Fruit fly (Drosophila melanogaster) whole organism, adult: ENCODE results near the gene CG45545.

ENCODE experiments used
- CG11617 ChIP-seq: fragments of 200-800 bp; sonication (Bioruptor generic); optimal IDR thresholded peaks from 2 replicates; lab custom pipeline; 2017; ENCODE audit warnings: mild to moderate bottlenecking, missing biosample characterization, missing genetic modification reagents, missing genetic modification characterization
- CG12768 ChIP-seq: fragments of 200-800 bp; sonication (Bioruptor generic); optimal IDR thresholded peaks from 2 replicates; lab custom pipeline; 2017; ENCODE audit warnings: missing biosample characterization, missing genetic modification characterization, mild to moderate bottlenecking, moderate library complexity, missing genetic modification reagents
- CG14711 ChIP-seq: fragments of 200-800 bp; sonication (Bioruptor generic); optimal IDR thresholded peaks from 2 replicates; lab custom pipeline; 2018; ENCODE audit warnings: missing biosample characterization, mild to moderate bottlenecking, missing genetic modification characterization, moderate library complexity
- CG1620 ChIP-seq: fragments of 200-800 bp; sonication (Bioruptor generic); optimal IDR thresholded peaks from 2 replicates; lab custom pipeline; 2016; ENCODE audit warnings: missing biosample characterization, missing genetic modification characterization
- CG33017 ChIP-seq: fragments of 200-800 bp; sonication (Bioruptor generic); optimal IDR thresholded peaks from 2 replicates; lab custom pipeline; 2018; ENCODE audit warnings: missing biosample characterization, mild to moderate bottlenecking, missing genetic modification characterization, moderate library complexity
- CG5204 ChIP-seq: fragments of 200-800 bp; sonication (Bioruptor generic); optimal IDR thresholded peaks from 2 replicates; lab custom pipeline; 2016; ENCODE audit warnings: missing biosample characterization, missing genetic modification characterization
- CG7045 ChIP-seq: fragments of 200-800 bp; sonication (Bioruptor generic); optimal IDR thresholded peaks from 2 replicates; lab custom pipeline; 2017; ENCODE audit warnings: missing biosample characterization, mild to moderate bottlenecking, missing genetic modification characterization
- CG7101 ChIP-seq: fragments of 200-800 bp; sonication (Bioruptor generic); optimal IDR thresholded peaks from 2 replicates; lab custom pipeline; 2018; ENCODE audit warnings: missing biosample characterization, mild to moderate bottlenecking, missing genetic modification characterization, moderate library complexity
- Clk ChIP-seq: fragments of 200-800 bp; sonication (Bioruptor generic); optimal IDR thresholded peaks from 2 replicates; lab custom pipeline; 2017; ENCODE audit warnings: missing biosample characterization, missing genetic modification characterization
- Crg-1 ChIP-seq: fragments of 200-800 bp; sonication (Bioruptor generic); optimal IDR thresholded peaks from 2 replicates; lab custom pipeline; 2016; ENCODE audit warnings: missing biosample characterization, missing genetic modification characterization
- Hr96 ChIP-seq: fragments of 200-800 bp; sonication (Bioruptor generic); optimal IDR thresholded peaks from 2 replicates; lab custom pipeline; 2016; ENCODE audit warnings: missing biosample characterization, missing genetic modification characterization
- Mnt ChIP-seq: fragments of 200-800 bp; sonication (Bioruptor generic); optimal IDR thresholded peaks from 2 replicates; lab custom pipeline; 2016; ENCODE audit warnings: missing biosample characterization, mild to moderate bottlenecking, missing genetic modification characterization
- bab1 ChIP-seq: fragments of 200-800 bp; sonication (Bioruptor generic); optimal IDR thresholded peaks from 3 replicates; lab custom pipeline; 2019; ENCODE audit warnings: missing biosample characterization, mild to moderate bottlenecking, missing genetic modification characterization, moderate library complexity
- cic ChIP-seq: fragments of 200-800 bp; sonication (Bioruptor generic); optimal IDR thresholded peaks from 2 replicates; lab custom pipeline; 2017; ENCODE audit warnings: missing biosample characterization, mild to moderate bottlenecking, missing genetic modification characterization, moderate library complexity
- cnc ChIP-seq, 2 experiments: fragments of >200 bp; optimal IDR thresholded peaks; 2 replicates each; lab custom pipeline; 2017
- kay ChIP-seq: fragments of 200-800 bp; sonication (Bioruptor generic); peaks from one replicate; lab custom pipeline; 2016; ENCODE audit warnings: missing biosample characterization, missing genetic modification characterization, borderline replicate concordance
- ovo ChIP-seq: fragments of 200-800 bp; sonication (Bioruptor generic); optimal IDR thresholded peaks from 2 replicates; lab custom pipeline; 2016; ENCODE audit warnings: missing biosample characterization, missing genetic modification characterization
- pad ChIP-seq: fragments of 200-800 bp; sonication (Bioruptor generic); optimal IDR thresholded peaks from 3 replicates; lab custom pipeline; 2017; ENCODE audit warnings: missing biosample characterization, missing genetic modification characterization, mild to moderate bottlenecking, moderate library complexity, missing genetic modification reagents
- tj ChIP-seq: fragments of 200-800 bp; sonication (Bioruptor generic); optimal IDR thresholded peaks from 3 replicates; lab custom pipeline; 2017; ENCODE audit warnings: missing biosample characterization, mild to moderate bottlenecking, missing genetic modification characterization, moderate library complexity
- toe ChIP-seq: fragments of 200-800 bp; sonication (Bioruptor generic); optimal IDR thresholded peaks from 2 replicates; lab custom pipeline; 2016; ENCODE audit warnings: missing biosample characterization, missing genetic modification characterization

The CG45545 gene

DNA sequence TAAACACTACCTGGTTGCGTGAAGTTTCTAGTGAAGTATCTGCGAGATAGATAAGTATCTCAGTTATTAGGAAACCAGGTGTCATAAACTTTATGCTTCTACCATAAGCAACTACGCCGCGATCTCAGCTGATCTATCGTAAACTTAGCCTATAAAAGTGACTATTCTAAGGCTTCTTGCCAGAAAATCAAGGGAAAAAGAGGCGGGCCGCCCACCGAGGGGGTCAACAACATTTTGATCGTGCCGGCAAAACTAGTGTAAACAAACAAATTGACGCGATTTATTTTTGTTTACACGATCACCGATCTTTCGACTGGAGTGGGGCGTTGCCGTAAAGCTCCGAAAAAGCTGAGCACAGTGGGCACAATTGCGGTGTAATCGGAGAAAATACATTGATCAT, 27.6 kb upstream of the CG45545 start:
- TF ChIP-seq CG33017 (tag; lab: Kevin White, UChicago) (peak; percentile 11), ovo (GFP tag; lab: Kevin White, UChicago) (no peak), Crg-1 (GFP tag; lab: Kevin White, UChicago) (no peak), toe (GFP tag; lab: Kevin White, UChicago) (no peak), CG5204 (GFP tag; lab: Kevin White, UChicago) (no peak)

DNA sequence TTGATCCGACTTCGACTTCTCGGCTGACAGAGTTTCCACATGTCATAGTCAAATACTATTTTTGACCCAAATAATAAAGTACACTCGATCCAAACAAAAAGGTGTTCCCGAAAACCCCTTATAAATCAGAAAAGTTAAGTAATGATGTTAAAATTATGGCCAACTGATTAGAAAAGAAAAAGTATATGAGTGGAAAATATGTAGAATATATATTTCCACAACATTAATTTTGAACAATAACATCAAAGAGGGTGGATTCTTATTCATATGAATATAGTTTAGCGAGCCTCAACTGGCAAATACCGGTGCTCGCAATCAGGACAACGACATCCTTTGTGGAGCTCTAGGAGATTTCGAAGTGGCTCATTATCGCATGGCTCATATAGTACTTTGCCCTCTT, 23.1 kb upstream of the CG45545 start, which contains the start of gene alpha-Est6:
Gene alpha-Est6, minus strand, starts transcription at position 101 of the 400 bp plus-strand sequence.
- TF ChIP-seq bab1 (GFP tag; lab: Kevin White, UChicago) (no peak), CG12768 (no peak), pad (no peak), tj (GFP tag; lab: Kevin White, UChicago) (no peak), CG5204 (GFP tag; lab: Kevin White, UChicago) (no peak), CG33017 (tag; lab: Kevin White, UChicago) (no peak), toe (GFP tag; lab: Kevin White, UChicago) (no peak), Hr96 (GFP tag; lab: Kevin White, UChicago) (no peak), cic (no peak), CG7045 (GFP tag; lab: Kevin White, UChicago) (no peak), ovo (GFP tag; lab: Kevin White, UChicago) (no peak), kay (GFP tag; lab: Kevin White, UChicago) (no peak), CG7101 (tag; lab: Kevin White, UChicago) (no peak)

DNA sequence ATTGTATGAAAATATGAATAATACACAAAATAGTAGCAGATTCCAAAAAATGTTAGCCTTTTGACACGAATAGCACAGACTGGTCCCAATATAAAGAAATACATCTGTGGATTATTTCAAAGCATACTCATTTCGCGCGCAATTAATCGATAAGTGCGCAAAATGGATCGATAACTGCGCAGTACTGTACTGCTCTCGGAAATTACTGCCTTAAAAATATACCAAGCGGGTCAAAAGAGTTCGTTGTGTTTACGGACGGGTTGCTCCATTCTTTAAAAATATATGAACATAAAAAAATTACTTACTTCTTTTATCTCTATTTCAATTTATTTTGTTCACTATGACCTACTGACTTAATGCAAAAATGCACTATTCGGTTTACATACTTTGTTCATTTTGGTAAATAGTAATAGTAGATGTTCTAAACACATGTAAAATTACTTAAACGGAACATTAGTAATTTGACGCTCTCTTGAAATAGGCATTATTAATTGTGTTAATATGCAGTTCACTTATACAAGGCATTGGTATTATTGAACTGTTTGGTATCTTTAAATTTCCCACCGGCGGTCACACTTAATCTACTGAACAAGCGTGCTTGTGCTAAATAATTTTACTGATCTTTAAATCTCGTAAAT, 21.5 kb upstream of the CG45545 start, which contains the start of the genes Rtnl2 and alphaTub84D:
Gene Rtnl2, minus strand, starts transcription at position 58 of the 638 bp plus-strand sequence.
Gene alphaTub84D, plus strand, starts transcription at position 570 of the 638 bp plus-strand sequence.
- TF ChIP-seq CG1620 (GFP tag; lab: Kevin White, UChicago): no peak
- no peak for TF ChIP-seq Mnt
- no peak for TF ChIP-seq bab1 (GFP tag; lab: Kevin White, UChicago)
- no peak for TF ChIP-seq CG11617
- TF ChIP-seq CG14711 (tag; lab: Kevin White, UChicago): no peak
- no peak for TF ChIP-seq Hr96 (GFP tag; lab: Kevin White, UChicago)
- no peak for TF ChIP-seq cic
- no peak for TF ChIP-seq CG7045 (GFP tag; lab: Kevin White, UChicago)
- no peak for TF ChIP-seq pad
- TF ChIP-seq CG33017 (tag; lab: Kevin White, UChicago): no peak

DNA sequence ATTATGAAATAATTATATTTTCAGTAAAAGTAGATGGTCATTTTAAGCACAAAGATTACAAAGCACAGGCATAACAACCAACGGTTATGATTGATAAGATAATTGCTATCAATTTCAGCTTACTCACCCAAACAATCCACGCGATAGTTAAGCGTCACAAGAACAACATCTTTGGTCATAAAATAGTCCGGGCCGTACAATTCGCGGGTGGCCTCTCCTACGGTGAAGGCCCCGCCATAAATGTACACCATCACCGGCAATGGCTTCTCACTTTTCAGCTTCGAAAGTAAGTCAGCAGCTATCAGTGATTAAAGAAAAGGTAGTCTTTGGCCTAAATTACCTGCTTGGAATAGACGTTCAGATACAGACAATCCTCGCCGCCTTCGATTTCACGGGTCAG, 16.2 kb upstream of the CG45545 start:
- TF ChIP-seq CG33017 (tag; lab: Kevin White, UChicago) (no peak), kay (GFP tag; lab: Kevin White, UChicago) (no peak), Hr96 (GFP tag; lab: Kevin White, UChicago) (no peak), cic (no peak), CG7101 (tag; lab: Kevin White, UChicago) (no peak), CG14711 (tag; lab: Kevin White, UChicago) (no peak), ovo (GFP tag; lab: Kevin White, UChicago) (no peak), tj (GFP tag; lab: Kevin White, UChicago) (no peak), Crg-1 (GFP tag; lab: Kevin White, UChicago) (no peak), CG1620 (GFP tag; lab: Kevin White, UChicago) (no peak), CG12768 (no peak), CG7045 (GFP tag; lab: Kevin White, UChicago) (no peak), cnc (optimal IDR thresholded peaks at IDR 0.05; lab: Kevin White, UChicago) (no peak), pad (no peak), CG5204 (GFP tag; lab: Kevin White, UChicago) (no peak)

DNA sequence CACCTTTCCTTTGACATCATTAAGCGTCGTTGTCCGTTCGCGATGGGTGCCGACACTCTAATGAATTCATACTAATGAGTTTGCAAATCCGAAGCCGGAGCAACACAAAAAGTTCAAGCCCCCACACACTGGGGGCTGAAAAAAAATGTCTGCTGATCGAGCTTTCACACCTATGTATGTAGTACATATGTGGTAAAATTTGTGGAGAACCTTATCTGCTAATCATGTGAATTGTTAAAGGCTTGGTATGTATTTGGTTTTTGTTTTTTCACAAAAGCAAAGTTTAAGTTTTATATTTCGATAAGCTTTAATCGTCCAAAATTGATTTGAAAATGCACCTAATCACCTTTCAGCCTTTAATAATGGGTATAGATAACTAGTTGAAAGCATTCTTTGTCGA, 15.5 kb upstream of the CG45545 start, which contains the start of gene alpha-Est5:
Gene alpha-Est5, minus strand, starts transcription at position 110 of the 400 bp plus-strand sequence.
- TF ChIP-seq CG5204 (GFP tag; lab: Kevin White, UChicago): no peak
- no peak for TF ChIP-seq CG11617
- peak; percentile 29 for TF ChIP-seq bab1 (GFP tag; lab: Kevin White, UChicago)
- TF ChIP-seq kay (GFP tag; lab: Kevin White, UChicago): peak; percentile 87
- TF ChIP-seq CG7101 (tag; lab: Kevin White, UChicago): peak; percentile 14
- peak; percentile 31 for TF ChIP-seq Mnt
- no peak for TF ChIP-seq ovo (GFP tag; lab: Kevin White, UChicago)
- TF ChIP-seq Clk (GFP tag; lab: Kevin White, UChicago): no peak
- no peak for TF ChIP-seq Crg-1 (GFP tag; lab: Kevin White, UChicago)
- no peak for TF ChIP-seq CG14711 (tag; lab: Kevin White, UChicago)
- TF ChIP-seq pad: no peak
- TF ChIP-seq CG1620 (GFP tag; lab: Kevin White, UChicago): peak; percentile 41
- peak; percentile 40 for TF ChIP-seq CG33017 (tag; lab: Kevin White, UChicago)
- TF ChIP-seq CG12768: no peak
- TF ChIP-seq Hr96 (GFP tag; lab: Kevin White, UChicago): peak; percentile 4
- peak; percentile 46 for TF ChIP-seq cic
- peak; percentile 54 for TF ChIP-seq tj (GFP tag; lab: Kevin White, UChicago)
- no peak for TF ChIP-seq CG7045 (GFP tag; lab: Kevin White, UChicago)
- peak; percentile 21 for TF ChIP-seq toe (GFP tag; lab: Kevin White, UChicago)
- TF ChIP-seq cnc (optimal IDR thresholded peaks at IDR 0.05; lab: Kevin White, UChicago): peak in 1 of 2 experiments; percentile 55

DNA sequence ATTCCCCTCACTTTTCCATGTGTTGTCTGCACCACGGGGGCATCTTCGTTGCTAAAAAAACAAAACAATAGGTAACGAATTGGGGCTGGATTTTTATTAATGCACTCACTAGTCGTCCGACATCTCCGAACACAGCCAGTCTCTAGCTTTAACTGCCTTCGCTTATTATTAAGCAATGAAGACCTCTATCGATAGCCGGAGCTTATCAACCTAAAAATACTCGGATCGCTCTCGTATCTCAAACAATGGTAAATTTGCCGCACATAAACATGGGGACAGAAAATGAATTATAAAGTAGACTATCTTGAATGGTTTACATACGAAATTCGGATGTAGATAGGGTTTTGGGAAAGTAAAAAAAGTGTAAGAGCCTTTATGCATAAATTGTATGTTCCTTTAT, 13.4 kb upstream of the CG45545 start, which contains the start of gene alpha-Est4:
Gene alpha-Est4, minus strand, starts transcription at position 181 of the 400 bp plus-strand sequence.
- TF ChIP-seq CG12768: no peak
- TF ChIP-seq Crg-1 (GFP tag; lab: Kevin White, UChicago): no peak
